Fruit fly (Drosophila melanogaster) whole organism, adult: Measurements from ENCODE around the gene COX7AL2.
A peak's percentile ranks its signal among the peaks of the same experiment; 100 is the strongest.

Source experiments
- CG11617 ChIP-seq: fragments of 200-800 bp; sonication (Bioruptor generic); optimal IDR thresholded peaks from 2 replicates; lab custom pipeline; 2017; ENCODE audit warnings: mild to moderate bottlenecking, missing biosample characterization, missing genetic modification reagents, missing genetic modification characterization
- CG12768 ChIP-seq: fragments of 200-800 bp; sonication (Bioruptor generic); optimal IDR thresholded peaks from 2 replicates; lab custom pipeline; 2017; ENCODE audit warnings: missing biosample characterization, missing genetic modification characterization, mild to moderate bottlenecking, moderate library complexity, missing genetic modification reagents
- CG14711 ChIP-seq: fragments of 200-800 bp; sonication (Bioruptor generic); optimal IDR thresholded peaks from 2 replicates; lab custom pipeline; 2018; ENCODE audit warnings: missing biosample characterization, mild to moderate bottlenecking, missing genetic modification characterization, moderate library complexity
- CG1620 ChIP-seq: fragments of 200-800 bp; sonication (Bioruptor generic); optimal IDR thresholded peaks from 2 replicates; lab custom pipeline; 2016; ENCODE audit warnings: missing biosample characterization, missing genetic modification characterization
- CG33017 ChIP-seq: fragments of 200-800 bp; sonication (Bioruptor generic); optimal IDR thresholded peaks from 2 replicates; lab custom pipeline; 2018; ENCODE audit warnings: missing biosample characterization, mild to moderate bottlenecking, missing genetic modification characterization, moderate library complexity
- CG5204 ChIP-seq: fragments of 200-800 bp; sonication (Bioruptor generic); optimal IDR thresholded peaks from 2 replicates; lab custom pipeline; 2016; ENCODE audit warnings: missing biosample characterization, missing genetic modification characterization
- CG7045 ChIP-seq: fragments of 200-800 bp; sonication (Bioruptor generic); optimal IDR thresholded peaks from 2 replicates; lab custom pipeline; 2017; ENCODE audit warnings: missing biosample characterization, mild to moderate bottlenecking, missing genetic modification characterization
- CG7101 ChIP-seq: fragments of 200-800 bp; sonication (Bioruptor generic); optimal IDR thresholded peaks from 2 replicates; lab custom pipeline; 2018; ENCODE audit warnings: missing biosample characterization, mild to moderate bottlenecking, missing genetic modification characterization, moderate library complexity
- Clk ChIP-seq: fragments of 200-800 bp; sonication (Bioruptor generic); optimal IDR thresholded peaks from 2 replicates; lab custom pipeline; 2017; ENCODE audit warnings: missing biosample characterization, missing genetic modification characterization
- Crg-1 ChIP-seq: fragments of 200-800 bp; sonication (Bioruptor generic); optimal IDR thresholded peaks from 2 replicates; lab custom pipeline; 2016; ENCODE audit warnings: missing biosample characterization, missing genetic modification characterization
- Hr96 ChIP-seq: fragments of 200-800 bp; sonication (Bioruptor generic); optimal IDR thresholded peaks from 2 replicates; lab custom pipeline; 2016; ENCODE audit warnings: missing biosample characterization, missing genetic modification characterization
- Mnt ChIP-seq: fragments of 200-800 bp; sonication (Bioruptor generic); optimal IDR thresholded peaks from 2 replicates; lab custom pipeline; 2016; ENCODE audit warnings: missing biosample characterization, mild to moderate bottlenecking, missing genetic modification characterization
- bab1 ChIP-seq: fragments of 200-800 bp; sonication (Bioruptor generic); optimal IDR thresholded peaks from 3 replicates; lab custom pipeline; 2019; ENCODE audit warnings: missing biosample characterization, mild to moderate bottlenecking, missing genetic modification characterization, moderate library complexity
- cic ChIP-seq: fragments of 200-800 bp; sonication (Bioruptor generic); optimal IDR thresholded peaks from 2 replicates; lab custom pipeline; 2017; ENCODE audit warnings: missing biosample characterization, mild to moderate bottlenecking, missing genetic modification characterization, moderate library complexity
- cnc ChIP-seq, 2 experiments: fragments of >200 bp; optimal IDR thresholded peaks; 2 replicates each; lab custom pipeline; 2017
- kay ChIP-seq: fragments of 200-800 bp; sonication (Bioruptor generic); peaks from one replicate; lab custom pipeline; 2016; ENCODE audit warnings: missing biosample characterization, missing genetic modification characterization, borderline replicate concordance
- ovo ChIP-seq: fragments of 200-800 bp; sonication (Bioruptor generic); optimal IDR thresholded peaks from 2 replicates; lab custom pipeline; 2016; ENCODE audit warnings: missing biosample characterization, missing genetic modification characterization
- pad ChIP-seq: fragments of 200-800 bp; sonication (Bioruptor generic); optimal IDR thresholded peaks from 3 replicates; lab custom pipeline; 2017; ENCODE audit warnings: missing biosample characterization, missing genetic modification characterization, mild to moderate bottlenecking, moderate library complexity, missing genetic modification reagents
- tj ChIP-seq: fragments of 200-800 bp; sonication (Bioruptor generic); optimal IDR thresholded peaks from 3 replicates; lab custom pipeline; 2017; ENCODE audit warnings: missing biosample characterization, mild to moderate bottlenecking, missing genetic modification characterization, moderate library complexity
- toe ChIP-seq: fragments of 200-800 bp; sonication (Bioruptor generic); optimal IDR thresholded peaks from 2 replicates; lab custom pipeline; 2016; ENCODE audit warnings: missing biosample characterization, missing genetic modification characterization

The COX7AL2 gene

dm6 chr2L:2193357-2193780, 4.3 kb downstream of the COX7AL2 start:
- TF ChIP-seq ovo (GFP tag; lab: Kevin White, UChicago), result peak; percentile 82
- TF ChIP-seq tj, result peak; percentile 92
- peak; percentile 76 for TF ChIP-seq CG1620 (GFP tag; lab: Kevin White, UChicago)
- peak; percentile 39 for TF ChIP-seq CG7101
- no peak for TF ChIP-seq kay
- TF ChIP-seq CG5204, result no peak
- peak; percentile 85 for TF ChIP-seq bab1 (GFP tag; lab: Kevin White, UChicago)
- TF ChIP-seq CG33017 (tag; lab: Kevin White, UChicago), result peak; percentile 16
- peak; percentile 95 for TF ChIP-seq cic
- peak; percentile 29 for TF ChIP-seq CG7045 (GFP tag; lab: Kevin White, UChicago)
- peak; percentile 92 for TF ChIP-seq CG14711 (tag; lab: Kevin White, UChicago)
- peak; percentile 47 for TF ChIP-seq CG12768
- TF ChIP-seq Crg-1 (GFP tag; lab: Kevin White, UChicago), result peak; percentile 52
- peak; percentile 54 for TF ChIP-seq toe (GFP tag; lab: Kevin White, UChicago)
- TF ChIP-seq CG11617, result peak; percentile 43
- TF ChIP-seq cnc (optimal IDR thresholded peaks at IDR 0.05; lab: Kevin White, UChicago), result no peak
- TF ChIP-seq Mnt, result peak; percentile 99
- TF ChIP-seq Hr96, result peak; percentile 83
- TF ChIP-seq pad (GFP tag; lab: Kevin White, UChicago), result peak; percentile 86
- TF ChIP-seq Clk, result peak; percentile 3

dm6 chr2L:2192123-2192601, 5.5 kb downstream of the COX7AL2 start, which contains the start of gene CG10874:
CG10874 (minus strand) TSS chr2L:2192386.
- peak; percentile 13 for TF ChIP-seq cic
- peak; percentile 10 for TF ChIP-seq pad (GFP tag; lab: Kevin White, UChicago)
- no peak for TF ChIP-seq toe (GFP tag; lab: Kevin White, UChicago)
- TF ChIP-seq Mnt, result peak; percentile 4
- peak; percentile 29 for TF ChIP-seq Crg-1 (GFP tag; lab: Kevin White, UChicago)
- TF ChIP-seq CG5204, result no peak
- TF ChIP-seq CG1620 (GFP tag; lab: Kevin White, UChicago), result peak; percentile 36
- TF ChIP-seq CG11617, result no peak
- TF ChIP-seq bab1 (GFP tag; lab: Kevin White, UChicago), result peak; percentile 67

- no peak for TF ChIP-seq Hr96
- no peak for TF ChIP-seq CG12768
- no peak for TF ChIP-seq cic
- TF ChIP-seq bab1 (GFP tag; lab: Kevin White, UChicago), result no peak
- no peak for TF ChIP-seq CG7045 (GFP tag; lab: Kevin White, UChicago)
- no peak for TF ChIP-seq cnc (optimal IDR thresholded peaks at IDR 0.05; lab: Kevin White, UChicago)
- TF ChIP-seq CG1620 (GFP tag; lab: Kevin White, UChicago), result no peak
- no peak for TF ChIP-seq CG5204
- no peak for TF ChIP-seq ovo (GFP tag; lab: Kevin White, UChicago)
- TF ChIP-seq toe (GFP tag; lab: Kevin White, UChicago), result no peak
- TF ChIP-seq CG7101, result no peak
- TF ChIP-seq tj, result no peak
- TF ChIP-seq CG11617, result no peak
- TF ChIP-seq Mnt, result no peak
- TF ChIP-seq CG14711 (tag; lab: Kevin White, UChicago), result no peak
- TF ChIP-seq Crg-1 (GFP tag; lab: Kevin White, UChicago), result no peak
- no peak for TF ChIP-seq kay
- TF ChIP-seq pad (GFP tag; lab: Kevin White, UChicago), result no peak
- TF ChIP-seq CG33017 (tag; lab: Kevin White, UChicago), result no peak
Measured at dm6 chr2L:2191404-2191803, 6.3 kb downstream of the COX7AL2 start.

dm6 chr2L:2190684-2191083, 7.0 kb downstream of the COX7AL2 start:
- no peak for TF ChIP-seq pad (GFP tag; lab: Kevin White, UChicago)
- no peak for TF ChIP-seq kay
- TF ChIP-seq Hr96, result no peak
- TF ChIP-seq CG1620 (GFP tag; lab: Kevin White, UChicago), result no peak
- TF ChIP-seq Crg-1 (GFP tag; lab: Kevin White, UChicago), result no peak
- no peak for TF ChIP-seq CG7045 (GFP tag; lab: Kevin White, UChicago)
- TF ChIP-seq toe (GFP tag; lab: Kevin White, UChicago), result no peak
- no peak for TF ChIP-seq tj
- TF ChIP-seq Clk, result no peak
- no peak for TF ChIP-seq cnc (optimal IDR thresholded peaks at IDR 0.05; lab: Kevin White, UChicago)
- TF ChIP-seq cic, result no peak
- TF ChIP-seq CG12768, result no peak

- TF ChIP-seq CG12768 (no peak), CG14711 (tag; lab: Kevin White, UChicago) (no peak), Hr96 (no peak), Crg-1 (GFP tag; lab: Kevin White, UChicago) (no peak), ovo (GFP tag; lab: Kevin White, UChicago) (no peak), CG7045 (GFP tag; lab: Kevin White, UChicago) (no peak), pad (GFP tag; lab: Kevin White, UChicago) (no peak), cic (no peak), tj (no peak), CG5204 (no peak), cnc (optimal IDR thresholded peaks at IDR 0.05; lab: Kevin White, UChicago) (no peak), CG33017 (tag; lab: Kevin White, UChicago) (no peak), Mnt (no peak), kay (no peak), Clk (no peak), CG7101 (no peak), toe (GFP tag; lab: Kevin White, UChicago) (no peak)
Measured at dm6 chr2L:2189100-2189499, 8.6 kb downstream of the COX7AL2 start.

- TF ChIP-seq CG7101, result no peak
- TF ChIP-seq cic, result no peak
- no peak for TF ChIP-seq CG1620 (GFP tag; lab: Kevin White, UChicago)
- no peak for TF ChIP-seq Crg-1 (GFP tag; lab: Kevin White, UChicago)
- no peak for TF ChIP-seq ovo (GFP tag; lab: Kevin White, UChicago)
- no peak for TF ChIP-seq bab1 (GFP tag; lab: Kevin White, UChicago)
- no peak for TF ChIP-seq CG14711 (tag; lab: Kevin White, UChicago)
- TF ChIP-seq Mnt, result no peak
- TF ChIP-seq CG12768, result no peak
- TF ChIP-seq CG5204, result no peak
- no peak for TF ChIP-seq tj
- TF ChIP-seq Hr96, result no peak
Measured at dm6 chr2L:2187411-2187810, 10.3 kb downstream of the COX7AL2 start.
